Fruit fly (Drosophila melanogaster): ENCODE measurements around the gene Gdi.

DNA sequence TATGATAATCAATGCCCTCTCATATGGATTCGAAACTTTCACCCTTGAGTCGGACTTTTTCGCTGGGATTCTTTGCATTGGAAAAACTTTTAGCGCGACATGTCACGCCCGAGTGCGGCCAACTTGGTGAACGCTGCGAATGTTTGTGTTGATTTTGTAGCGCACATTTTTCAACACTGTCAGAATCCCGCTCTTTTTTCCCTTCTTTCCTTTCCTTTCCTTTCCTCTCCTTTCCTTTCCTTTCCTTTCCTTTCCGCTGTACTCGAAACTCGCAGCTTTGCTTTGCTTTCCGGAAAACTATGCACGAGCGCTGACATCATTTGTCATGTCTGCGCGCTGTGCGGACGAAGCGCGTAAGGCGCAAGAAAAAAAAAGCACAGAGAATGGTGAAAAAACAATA lies 27.3 kb downstream of the Gdi start:
- no peak for TF ChIP-seq CG8478 (optimal IDR thresholded peaks at IDR 0.05)
- TF ChIP-seq CTCF (optimal IDR thresholded peaks at IDR 0.05) = no peak

Measured in S2 (cell line).